Fruit fly (Drosophila melanogaster) whole organism, prepupa: ENCODE measurements around the gene CG32073.
A peak's percentile ranks its signal among the peaks of the same experiment; 100 is the strongest.

ENCODE experiments used
- Blimp-1 ChIP-seq: fragments of 200-800 bp; sonication (Bioruptor generic); optimal IDR thresholded peaks from 3 replicates; lab custom pipeline; 2017; ENCODE audit warnings: missing biosample characterization, missing genetic modification characterization, mild to moderate bottlenecking, moderate library complexity, missing genetic modification reagents
- CG10631 ChIP-seq: fragments of 200-800 bp; sonication (Bioruptor generic); optimal IDR thresholded peaks from 2 replicates; lab custom pipeline; 2016; ENCODE audit warnings: missing biosample characterization, missing genetic modification characterization
- CG10669 ChIP-seq: fragments of 200-800 bp; sonication (Bioruptor generic); optimal IDR thresholded peaks from 3 replicates; lab custom pipeline; 2018; ENCODE audit warnings: missing biosample characterization, mild to moderate bottlenecking, missing genetic modification characterization, moderate library complexity
- CG11294 ChIP-seq: fragments of 200-800 bp; sonication (Bioruptor generic); IDR thresholded peaks from 2 replicates; pipeline ENCODE4 v1.3.6; 2022; ENCODE audit warnings: missing biosample characterization, missing genetic modification characterization
- CG11762 ChIP-seq: fragments of 200-800 bp; sonication (Bioruptor generic); optimal IDR thresholded peaks from 3 replicates; lab custom pipeline; 2016; ENCODE audit warnings: missing biosample characterization, missing genetic modification characterization; ENCODE audit not compliant: insufficient read depth
- CG11902 ChIP-seq: fragments of 200-800 bp; sonication (Bioruptor generic); optimal IDR thresholded peaks from 3 replicates; lab custom pipeline; 2016; ENCODE audit warnings: missing biosample characterization, missing genetic modification characterization
- CG15336 ChIP-seq: fragments of 200-800 bp; sonication (Bioruptor generic); IDR thresholded peaks from 2 replicates; pipeline ENCODE4 v1.3.6; 2022; ENCODE audit warnings: missing biosample characterization, missing genetic modification characterization
- CG16779 ChIP-seq: fragments of 200-800 bp; sonication (Bioruptor generic); optimal IDR thresholded peaks from 3 replicates; lab custom pipeline; 2017; ENCODE audit warnings: missing biosample characterization, mild to moderate bottlenecking, missing genetic modification characterization
- CG3032 ChIP-seq: fragments of 200-800 bp; optimal IDR thresholded peaks from 2 replicates; lab custom pipeline; 2019; ENCODE audit warnings: missing biosample characterization, mild to moderate bottlenecking, missing genetic modification characterization, moderate library complexity
- CG31627 ChIP-seq: fragments of 200-800 bp; sonication (Bioruptor generic); optimal IDR thresholded peaks from 3 replicates; lab custom pipeline; 2016; ENCODE audit warnings: missing biosample characterization, missing genetic modification characterization
- CG32006 ChIP-seq: fragments of 200-800 bp; sonication (Bioruptor generic); optimal IDR thresholded peaks from 3 replicates; lab custom pipeline; 2017; ENCODE audit warnings: missing biosample characterization, mild to moderate bottlenecking, missing genetic modification characterization
- CG34406 ChIP-seq: fragments of 200-800 bp; sonication (Bioruptor generic); optimal IDR thresholded peaks from 3 replicates; lab custom pipeline; 2016; ENCODE audit warnings: missing biosample characterization, missing genetic modification characterization
- CG3919 ChIP-seq: fragments of 200-800 bp; sonication (Bioruptor generic); optimal IDR thresholded peaks from 3 replicates; lab custom pipeline; 2016; ENCODE audit warnings: missing biosample characterization, missing genetic modification characterization
- CG4318 ChIP-seq: fragments of 200-800 bp; sonication (Bioruptor generic); optimal IDR thresholded peaks from 3 replicates; lab custom pipeline; 2017; ENCODE audit warnings: missing biosample characterization, mild to moderate bottlenecking, missing genetic modification characterization
- CG6163 ChIP-seq: fragments of 200-800 bp; sonication (Bioruptor generic); IDR thresholded peaks from 3 replicates; pipeline ENCODE4 v1.3.6; 2022; ENCODE audit warnings: missing biosample characterization, missing genetic modification characterization
- CG6276 ChIP-seq: fragments of 200-800 bp; sonication (Bioruptor generic); optimal IDR thresholded peaks from 2 replicates; lab custom pipeline; 2017; ENCODE audit warnings: missing biosample characterization, mild to moderate bottlenecking, missing genetic modification characterization
- CG6792 ChIP-seq: fragments of 200-800 bp; sonication (Bioruptor generic); optimal IDR thresholded peaks from 3 replicates; lab custom pipeline; 2016; ENCODE audit warnings: missing biosample characterization, missing genetic modification characterization
- CG6808 ChIP-seq: fragments of 200-800 bp; sonication (Bioruptor generic); optimal IDR thresholded peaks from 3 replicates; lab custom pipeline; 2017; ENCODE audit warnings: missing biosample characterization, missing genetic modification characterization, mild to moderate bottlenecking, moderate library complexity, missing genetic modification reagents
- CG7368 ChIP-seq: fragments of 200-800 bp; sonication (Bioruptor generic); optimal IDR thresholded peaks from 3 replicates; lab custom pipeline; 2016; ENCODE audit warnings: missing biosample characterization, missing genetic modification characterization
- CG8119 ChIP-seq: fragments of 200-800 bp; sonication (Bioruptor generic); IDR thresholded peaks from 3 replicates; pipeline ENCODE4 v1.3.6; 2022; ENCODE audit warnings: missing biosample characterization, missing genetic modification characterization
- CG8319 ChIP-seq: fragments of 200-800 bp; sonication (Bioruptor generic); optimal IDR thresholded peaks from 3 replicates; lab custom pipeline; 2016; ENCODE audit warnings: missing biosample characterization, missing genetic modification characterization
- CG8632 ChIP-seq: fragments of 200-800 bp; sonication (Bioruptor generic); optimal IDR thresholded peaks from 3 replicates; lab custom pipeline; 2016; ENCODE audit warnings: missing biosample characterization, missing genetic modification characterization
- Eip75B ChIP-seq: fragments of 200-800 bp; sonication (Bioruptor generic); optimal IDR thresholded peaks from 3 replicates; lab custom pipeline; 2016; ENCODE audit warnings: missing biosample characterization, missing genetic modification characterization
- Eip78C ChIP-seq: fragments of 200-800 bp; sonication (Bioruptor generic); peaks from one replicate; lab custom pipeline; 2016; ENCODE audit warnings: missing biosample characterization, missing genetic modification characterization
- Eip93F ChIP-seq: fragments of 200-800 bp; sonication (Bioruptor generic); optimal IDR thresholded peaks from 2 replicates; lab custom pipeline; 2016; ENCODE audit warnings: missing biosample characterization, mild to moderate bottlenecking, missing genetic modification characterization
- Ets96B ChIP-seq: fragments of 200-800 bp; optimal IDR thresholded peaks from 2 replicates; lab custom pipeline; 2019; ENCODE audit warnings: missing biosample characterization, mild to moderate bottlenecking, missing genetic modification characterization, moderate library complexity
- Hr4 ChIP-seq: fragments of 200-800 bp; sonication (Bioruptor generic); optimal IDR thresholded peaks from 3 replicates; lab custom pipeline; 2016; ENCODE audit warnings: missing biosample characterization, missing genetic modification characterization
- Lpt ChIP-seq: fragments of 200-800 bp; sonication (Bioruptor generic); optimal IDR thresholded peaks from 3 replicates; lab custom pipeline; 2016; ENCODE audit warnings: missing biosample characterization, missing genetic modification characterization
- Met ChIP-seq: fragments of 200-800 bp; sonication (Bioruptor generic); optimal IDR thresholded peaks from 3 replicates; lab custom pipeline; 2016; ENCODE audit warnings: missing biosample characterization, missing genetic modification characterization
- OdsH ChIP-seq: fragments of 200-800 bp; sonication (Bioruptor generic); optimal IDR thresholded peaks from 3 replicates; lab custom pipeline; 2016; ENCODE audit warnings: missing biosample characterization, missing genetic modification characterization
- Smox ChIP-seq: fragments of 200-800 bp; sonication (Bioruptor generic); optimal IDR thresholded peaks from 3 replicates; lab custom pipeline; 2016; ENCODE audit warnings: missing biosample characterization, missing genetic modification characterization
- Sox14 ChIP-seq: fragments of 200-800 bp; sonication (Bioruptor generic); optimal IDR thresholded peaks from 3 replicates; lab custom pipeline; 2016; ENCODE audit warnings: missing biosample characterization, missing genetic modification characterization
- Sox15 ChIP-seq: fragments of 200-800 bp; sonication (Bioruptor generic); optimal IDR thresholded peaks from 3 replicates; lab custom pipeline; 2016; ENCODE audit warnings: missing biosample characterization, missing genetic modification characterization
- achi ChIP-seq: fragments of 200-800 bp; sonication (Bioruptor generic); optimal IDR thresholded peaks from 3 replicates; lab custom pipeline; 2016; ENCODE audit warnings: missing biosample characterization, missing genetic modification characterization
- acj6 ChIP-seq: fragments of 200-800 bp; sonication (Bioruptor generic); optimal IDR thresholded peaks from 3 replicates; lab custom pipeline; 2016; ENCODE audit warnings: missing biosample characterization, missing genetic modification characterization
- cyc ChIP-seq: fragments of 200-800 bp; sonication (Bioruptor generic); optimal IDR thresholded peaks from 3 replicates; lab custom pipeline; 2016; ENCODE audit warnings: missing biosample characterization, missing genetic modification characterization
- dac ChIP-seq: fragments of 200-800 bp; sonication (Bioruptor generic); optimal IDR thresholded peaks from 2 replicates; lab custom pipeline; 2017; ENCODE audit warnings: missing biosample characterization, mild to moderate bottlenecking, missing genetic modification characterization
- eg ChIP-seq: fragments of 200-800 bp; sonication (Bioruptor generic); IDR thresholded peaks from 3 replicates; pipeline ENCODE4 v1.3.6; 2022; ENCODE audit warnings: missing biosample characterization, missing genetic modification characterization
- esn ChIP-seq: fragments of 200-800 bp; sonication (Bioruptor generic); optimal IDR thresholded peaks from 2 replicates; lab custom pipeline; 2016; ENCODE audit warnings: missing biosample characterization, mild to moderate bottlenecking, missing genetic modification characterization, moderate library complexity
- fd59A ChIP-seq: fragments of 200-800 bp; sonication (Bioruptor generic); optimal IDR thresholded peaks from 2 replicates; lab custom pipeline; 2017; ENCODE audit warnings: missing biosample characterization, mild to moderate bottlenecking, missing genetic modification characterization, missing genetic modification reagents
- fd85E ChIP-seq: fragments of 200-800 bp; sonication (Bioruptor generic); optimal IDR thresholded peaks from 3 replicates; lab custom pipeline; 2016; ENCODE audit warnings: missing biosample characterization, missing genetic modification characterization
- fkh ChIP-seq: fragments of 200-800 bp; sonication (Bioruptor generic); optimal IDR thresholded peaks from 3 replicates; lab custom pipeline; 2017; ENCODE audit warnings: missing biosample characterization, mild to moderate bottlenecking, missing genetic modification characterization, moderate library complexity
- lz ChIP-seq: fragments of 200-800 bp; sonication (Bioruptor generic); optimal IDR thresholded peaks from 3 replicates; lab custom pipeline; 2016; ENCODE audit warnings: missing biosample characterization, missing genetic modification characterization
- net ChIP-seq: fragments of 200-800 bp; sonication (Bioruptor generic); optimal IDR thresholded peaks from 3 replicates; lab custom pipeline; 2016; ENCODE audit warnings: missing biosample characterization, missing genetic modification characterization
- pdm3 ChIP-seq: fragments of 200-800 bp; sonication (Bioruptor generic); optimal IDR thresholded peaks from 3 replicates; lab custom pipeline; 2016; ENCODE audit warnings: missing biosample characterization, missing genetic modification characterization
- salr ChIP-seq, 2 experiments: fragments of 200-800 bp; sonication (Bioruptor generic); optimal IDR thresholded peaks; 3 replicates each; lab custom pipeline; 2016 to 2018; ENCODE audit warnings: missing biosample characterization in 2 of 2, missing genetic modification characterization in 2 of 2, mild to moderate bottlenecking in 1 of 2
- spab ChIP-seq: fragments of 200-800 bp; sonication (Bioruptor generic); optimal IDR thresholded peaks from 2 replicates; lab custom pipeline; 2017; ENCODE audit warnings: missing biosample characterization, mild to moderate bottlenecking, missing genetic modification characterization, missing genetic modification reagents
- ss ChIP-seq, 2 experiments: fragments of 200-800 bp; sonication (Bioruptor generic); optimal IDR thresholded peaks; 2 replicates in 1 of 2; 3 replicates in 1 of 2; lab custom pipeline; 2017 to 2018; ENCODE audit warnings: mild to moderate bottlenecking in 2 of 2, missing biosample characterization in 2 of 2, missing genetic modification characterization in 2 of 2, moderate library complexity in 1 of 2
- svp ChIP-seq: fragments of 200-800 bp; sonication (Bioruptor generic); peaks from one replicate; lab custom pipeline; 2016; ENCODE audit warnings: missing biosample characterization, missing genetic modification characterization
- topi ChIP-seq: fragments of 200-800 bp; sonication (Bioruptor generic); optimal IDR thresholded peaks from 3 replicates; lab custom pipeline; 2016; ENCODE audit warnings: missing biosample characterization, missing genetic modification characterization
- vri ChIP-seq: fragments of 200-800 bp; sonication (Bioruptor generic); optimal IDR thresholded peaks from 3 replicates; lab custom pipeline; 2016; ENCODE audit warnings: missing biosample characterization, mild to moderate bottlenecking, missing genetic modification characterization

CG32073 gene

dm6 chr3L:11097982-11098663 lies 9.3 kb downstream of the CG32073 start, which contains the start of the genes Irbp18 and APP-BP1:
TSS of gene Irbp18 (minus strand) at chr3L:11098186.
TSS of gene APP-BP1 (plus strand) at chr3L:11098412.
- TF ChIP-seq spab (GFP tag; lab: Kevin White, UChicago) (peak; percentile 82), fkh (GFP tag; lab: Kevin White, UChicago) (peak; percentile 84), Ets96B (peak; percentile 90), acj6 (peak; percentile 96), CG4318 (GFP tag; lab: Kevin White, UChicago) (peak; percentile 93), Lpt (GFP tag; lab: Kevin White, UChicago) (peak; percentile 92), fd85E (GFP tag; lab: Kevin White, UChicago) (peak; percentile 74), fd59A (GFP tag; lab: Kevin White, UChicago) (peak; percentile 92), CG6792 (GFP tag; lab: Kevin White, UChicago) (peak; percentile 93), CG8632 (GFP tag; lab: Kevin White, UChicago) (peak; percentile 92), CG34406 (GFP tag; lab: Kevin White, UChicago) (peak; percentile 95), Met (peak; percentile 96), net (GFP tag; lab: Kevin White, UChicago) (peak; percentile 95), CG3919 (GFP tag; lab: Kevin White, UChicago) (peak; percentile 95), CG10669 (GFP tag; lab: Kevin White, UChicago) (peak; percentile 94), Eip75B (GFP tag; lab: Kevin White, UChicago) (peak; percentile 96), Sox15 (GFP tag; lab: Kevin White, UChicago) (peak; percentile 94), Hr4 (peak; percentile 97), CG6808 (GFP tag; lab: Kevin White, UChicago) (peak; percentile 87), CG32006 (GFP tag; lab: Kevin White, UChicago) (peak; percentile 97), CG7368 (GFP tag; lab: Kevin White, UChicago) (peak; percentile 90), topi (peak; percentile 97), Sox14 (GFP tag; lab: Kevin White, UChicago) (peak; percentile 97), CG8319 (peak; percentile 94), CG3032 (peak; percentile 91), CG11902 (peak; percentile 92), CG16779 (tag; lab: Kevin White, UChicago) (peak; percentile 88), CG10631 (GFP tag; lab: Kevin White, UChicago) (peak; percentile 95), vri (GFP tag; lab: Kevin White, UChicago) (peak; percentile 95), salr (GFP tag; optimal IDR thresholded peaks at IDR 0.05; lab: Kevin White, UChicago) (peak; percentile 87 to 96), cyc (GFP tag; lab: Kevin White, UChicago) (peak; percentile 96), CG31627 (peak; percentile 97), Smox (peak; percentile 96), eg (peak; percentile 92), lz (GFP tag; lab: Kevin White, UChicago) (peak; percentile 97), CG6163 (GFP tag; lab: Robert Waterston, UW) (peak; percentile 89), svp (GFP tag; lab: Kevin White, UChicago) (peak; percentile 98), CG11762 (GFP tag; lab: Kevin White, UChicago) (peak; percentile 96), CG11294 (GFP tag; lab: Robert Waterston, UW) (peak; percentile 77), esn (GFP tag; lab: Kevin White, UChicago) (peak; percentile 98), dac (peak; percentile 90), CG6276 (GFP tag; lab: Kevin White, UChicago) (peak; percentile 87), Eip78C (GFP tag; lab: Kevin White, UChicago) (peak; percentile 99), CG8119 (GFP tag; lab: Robert Waterston, UW) (peak; percentile 90), Eip93F (GFP tag; lab: Kevin White, UChicago) (peak; percentile 92), achi (GFP tag; lab: Kevin White, UChicago) (peak; percentile 95), ss (GFP tag; optimal IDR thresholded peaks at IDR 0.05; lab: Kevin White, UChicago) (peak in 1 of 2 experiments; percentile 90), OdsH (peak; percentile 98), Blimp-1 (GFP tag; lab: Kevin White, UChicago) (peak; percentile 87), CG15336 (GFP tag; lab: Robert Waterston, UW) (peak; percentile 88), pdm3 (GFP tag; lab: Kevin White, UChicago) (peak; percentile 97)
